Fruit fly (Drosophila melanogaster) S2 (cell line): ENCODE results near the gene Socs36E.

Source experiments
- CG8478 ChIP-seq: fragments of >200 bp; optimal IDR thresholded peaks from 2 replicates; lab custom pipeline; 2018
- CTCF ChIP-seq, 2 experiments: fragments of >200 bp; optimal IDR thresholded peaks; 2 replicates each; lab custom pipeline; 2018

Gene Socs36E

DNA sequence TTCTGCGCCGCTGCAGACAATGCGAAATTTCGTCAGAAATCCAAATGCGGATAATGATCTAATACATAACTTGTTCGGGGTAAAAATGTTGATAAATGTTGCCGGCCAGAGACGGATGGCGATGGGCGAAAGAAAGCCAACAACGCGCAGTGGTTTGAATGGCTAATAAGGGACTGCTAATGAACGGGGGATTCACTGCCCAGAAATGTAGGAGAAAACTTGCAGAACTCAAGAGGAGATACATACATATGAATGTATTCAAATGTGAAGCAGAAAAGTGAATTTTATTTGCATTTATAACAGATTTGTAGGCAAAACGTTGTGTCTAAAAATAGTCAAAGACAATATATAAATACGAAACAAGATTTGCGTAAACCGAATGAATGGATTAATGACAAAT lies 6.4 kb downstream of the Socs36E start:
- TF ChIP-seq CTCF (optimal IDR thresholded peaks at IDR 0.05; lab: Kevin White, UChicago) (no peak), CG8478 (lab: Kevin White, UChicago) (no peak)

DNA sequence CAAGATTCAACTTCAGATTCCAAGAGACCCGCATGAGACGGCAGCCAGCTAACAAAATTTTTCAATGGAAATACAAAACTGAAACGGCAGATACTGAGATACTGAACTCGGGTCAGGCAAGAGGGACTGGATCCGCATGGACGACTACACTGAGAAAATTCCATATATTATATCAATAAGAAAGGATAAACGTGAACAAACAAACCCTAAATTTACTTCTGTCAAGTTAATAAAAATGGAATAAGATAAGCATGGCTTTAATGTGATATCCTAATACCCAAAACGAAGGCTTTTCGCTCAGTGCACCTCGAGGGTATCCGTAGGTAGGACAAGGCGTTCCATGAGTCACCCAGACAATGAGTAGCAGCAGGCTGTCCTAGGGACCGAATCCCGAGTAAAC lies 7.0 kb downstream of the Socs36E start:
- no peak for TF ChIP-seq CG8478 (lab: Kevin White, UChicago)

DNA sequence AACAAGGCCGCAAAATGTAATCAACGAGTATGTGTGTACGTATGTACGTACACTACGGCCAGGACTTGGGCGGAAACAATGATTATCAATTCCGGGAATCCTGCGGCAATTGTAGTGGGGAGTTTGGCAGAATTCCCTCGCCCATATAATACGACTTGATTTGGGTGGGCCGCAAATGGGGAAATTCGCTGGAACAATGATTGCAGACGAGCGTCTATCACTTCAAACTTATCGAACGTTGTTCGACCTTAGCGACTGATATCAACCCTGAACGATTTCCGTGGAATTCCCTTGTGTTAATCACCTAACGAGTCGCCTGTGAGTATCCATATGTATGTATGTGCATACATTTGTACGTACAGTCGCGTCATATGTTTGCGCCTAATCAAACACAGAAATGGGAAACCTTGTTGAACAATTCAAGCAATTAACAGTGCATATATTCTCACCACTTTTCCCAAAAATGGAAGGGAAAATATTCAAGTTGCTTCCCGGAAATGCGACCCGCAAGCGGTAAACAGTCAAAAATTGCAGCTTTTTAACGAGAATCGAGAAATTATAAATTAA lies 7.9 kb downstream of the Socs36E start:
- TF ChIP-seq CG8478 (lab: Kevin White, UChicago) (no peak), CTCF (optimal IDR thresholded peaks at IDR 0.05; lab: Kevin White, UChicago) (no peak)

DNA sequence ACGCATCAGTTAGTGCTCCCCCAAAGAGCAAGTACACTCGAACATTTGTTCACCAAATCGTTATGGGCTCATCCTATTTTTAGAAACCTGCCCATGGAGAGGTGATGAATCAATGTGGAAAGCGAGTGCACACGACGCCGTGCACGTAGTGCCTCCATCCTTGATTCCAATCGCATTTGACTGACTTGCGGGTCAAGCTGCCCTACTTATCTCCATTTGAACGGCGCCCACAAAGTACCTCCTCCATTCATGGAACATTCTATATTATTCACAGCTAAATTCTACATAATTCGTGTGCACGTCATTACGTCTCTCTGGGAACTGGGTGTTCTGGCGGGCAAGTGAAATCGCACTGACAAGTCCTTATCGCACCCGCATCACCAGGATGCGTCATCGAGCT lies 9.0 kb downstream of the Socs36E start:
- TF ChIP-seq CG8478 (lab: Kevin White, UChicago): no peak
- no peak for TF ChIP-seq CTCF (optimal IDR thresholded peaks at IDR 0.05; lab: Kevin White, UChicago)

DNA sequence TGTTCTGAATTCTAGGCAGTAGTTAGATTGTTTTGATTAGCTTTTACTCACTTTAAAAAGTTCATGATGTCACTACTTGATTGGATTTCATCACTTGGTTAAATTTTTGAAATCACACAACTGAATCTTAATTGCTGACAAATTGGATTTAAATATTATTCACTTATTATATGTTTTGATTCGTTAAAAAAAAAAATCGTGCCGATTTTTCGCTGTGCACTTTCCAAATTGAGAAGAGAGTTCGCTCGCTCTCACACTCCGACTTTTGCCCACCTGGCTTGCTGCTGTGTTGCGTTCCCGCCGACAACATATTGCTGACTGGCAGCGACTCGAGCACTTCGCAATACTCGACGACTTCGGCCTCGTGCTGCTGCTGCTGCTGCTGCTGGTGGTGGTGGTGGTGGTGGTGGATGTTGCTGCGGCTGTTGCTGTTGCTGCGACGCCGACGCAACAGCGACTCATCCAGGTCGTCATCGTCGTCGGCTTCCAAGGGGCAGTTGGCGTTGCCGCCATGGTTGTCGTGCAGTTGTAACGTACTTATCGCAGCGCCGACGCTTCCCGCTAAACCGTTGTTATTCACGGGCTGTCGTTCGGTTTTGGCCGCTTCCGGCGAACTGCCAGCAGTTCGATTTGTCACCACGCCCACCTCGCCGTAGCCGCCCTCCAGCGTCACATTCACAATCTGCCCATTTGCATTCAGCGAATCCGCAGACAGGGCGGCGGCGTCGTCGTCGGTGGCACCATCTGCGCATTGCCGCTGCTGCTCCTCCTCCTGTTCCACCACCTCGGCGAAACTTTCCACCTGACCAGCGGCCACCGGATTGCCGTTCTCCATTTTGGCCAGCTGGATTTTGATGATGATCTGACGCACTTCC lies 10.5 kb downstream of the Socs36E start:
- TF ChIP-seq CTCF (optimal IDR thresholded peaks at IDR 0.05; lab: Kevin White, UChicago) (no peak), CG8478 (lab: Kevin White, UChicago) (no peak)

dm6 chr2L:18140544-18140943 lies 11.7 kb downstream of the Socs36E start:
- TF ChIP-seq CG8478 (lab: Kevin White, UChicago) (no peak), CTCF (optimal IDR thresholded peaks at IDR 0.05; lab: Kevin White, UChicago) (no peak)

DNA sequence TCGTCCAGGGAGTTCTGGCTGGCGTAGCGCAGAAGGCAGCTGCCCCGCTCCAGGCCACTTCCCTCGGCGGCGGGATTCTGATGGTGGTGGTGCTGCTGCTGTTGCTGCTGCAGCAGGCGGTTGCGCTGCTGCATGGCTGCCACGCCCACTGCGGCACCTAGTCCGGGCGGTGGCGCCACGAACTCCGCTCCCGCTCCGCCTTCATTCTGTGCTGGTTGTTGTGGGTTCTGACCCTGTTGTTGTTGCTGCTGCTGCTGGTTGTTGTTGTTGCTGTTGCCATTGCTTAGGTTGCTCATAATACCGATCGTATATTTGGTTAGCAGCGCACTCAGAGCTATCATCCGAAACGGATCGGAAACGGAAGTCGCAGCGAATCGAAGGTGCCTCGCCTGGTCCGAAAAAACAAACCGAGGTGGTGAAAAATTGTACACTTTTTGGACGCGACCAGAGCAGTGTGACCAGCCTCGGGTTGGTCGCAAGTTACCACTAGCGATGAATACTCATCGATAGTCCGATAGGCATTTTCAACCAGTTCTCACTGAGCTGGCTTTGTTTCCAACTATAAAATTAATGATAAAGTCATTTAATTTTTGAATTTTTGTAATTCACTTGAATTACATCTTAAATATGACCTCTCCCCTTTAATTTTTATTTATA lies 14.5 kb downstream of the Socs36E start, which contains the start of gene kel:
Gene kel (minus strand): TSS at position 493 of the 657 bp plus-strand sequence.
- TF ChIP-seq CTCF (optimal IDR thresholded peaks at IDR 0.05; lab: Kevin White, UChicago) (peak in 1 of 2 experiments; percentile 34), CG8478 (lab: Kevin White, UChicago) (no peak)

DNA sequence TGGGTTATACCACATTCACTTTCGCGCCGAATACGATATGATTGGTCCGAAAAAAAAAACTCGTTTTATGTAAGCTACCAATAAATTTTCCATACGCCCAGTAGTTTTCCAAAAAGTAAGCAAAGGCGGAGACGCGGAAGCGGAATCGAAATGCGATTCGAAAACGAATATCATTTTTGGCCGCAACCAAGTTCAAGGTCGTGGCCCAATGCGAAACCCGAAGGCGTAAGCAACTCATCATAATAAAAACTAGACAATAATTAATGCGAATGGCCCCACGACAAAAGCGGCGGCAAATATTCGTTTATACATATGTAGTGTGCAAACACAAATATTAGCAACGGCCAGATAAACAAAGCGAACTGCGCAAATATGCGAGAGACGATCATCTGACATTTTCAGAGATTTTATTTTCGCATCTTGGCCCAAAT lies 15.8 kb downstream of the Socs36E start:
- TF ChIP-seq CG8478 (lab: Kevin White, UChicago) (no peak), CTCF (optimal IDR thresholded peaks at IDR 0.05; lab: Kevin White, UChicago) (no peak)

dm6 chr2L:18134615-18135014 lies 17.6 kb downstream of the Socs36E start:
- TF ChIP-seq CTCF (optimal IDR thresholded peaks at IDR 0.05; lab: Kevin White, UChicago) (no peak), CG8478 (lab: Kevin White, UChicago) (no peak)

- TF ChIP-seq CG8478 (lab: Kevin White, UChicago): no peak
- TF ChIP-seq CTCF (optimal IDR thresholded peaks at IDR 0.05; lab: Kevin White, UChicago): no peak
These were observed 26.6 kb downstream of the Socs36E start, which contains the start of gene Grl36b for dm6 chr2L:18125649-18126048. Grl36b (minus strand) TSS chr2L:18125749.

DNA sequence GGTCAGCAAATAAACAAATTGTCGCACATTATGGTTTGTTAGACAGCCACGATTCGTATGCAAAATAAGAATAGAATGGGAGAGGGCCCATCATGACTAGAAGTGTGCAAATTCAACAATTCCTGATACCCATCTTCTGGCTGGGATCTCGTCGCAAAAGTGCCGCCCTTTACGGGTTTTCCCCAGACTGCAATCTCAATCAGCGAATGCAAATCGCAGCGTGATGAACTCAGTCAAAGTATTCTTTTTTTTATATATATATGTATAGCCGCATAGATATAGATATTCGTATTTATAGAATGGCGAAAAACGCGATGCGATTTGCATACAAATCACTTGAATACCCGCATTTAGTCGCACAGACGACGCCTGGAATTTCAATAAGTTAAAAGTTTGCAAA lies 29.3 kb downstream of the Socs36E start:
- TF ChIP-seq CTCF (optimal IDR thresholded peaks at IDR 0.05; lab: Kevin White, UChicago): no peak
- no peak for TF ChIP-seq CG8478 (lab: Kevin White, UChicago)

DNA sequence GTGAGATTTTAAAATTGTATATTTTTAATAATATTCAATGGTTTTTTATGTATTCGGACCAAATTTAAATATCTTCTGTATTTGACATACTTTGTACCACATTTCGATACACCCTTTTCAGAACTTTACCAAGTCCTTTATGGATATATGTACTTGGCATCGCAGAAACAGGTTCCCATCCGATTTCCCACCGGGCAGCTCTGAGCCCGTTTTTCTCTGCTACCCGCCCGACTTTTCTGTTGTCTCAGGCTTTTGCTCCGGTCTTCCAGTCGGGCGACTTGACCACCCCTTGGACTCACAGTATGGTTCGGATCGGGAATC lies 30.0 kb downstream of the Socs36E start:
- no peak for TF ChIP-seq CG8478 (lab: Kevin White, UChicago)
- no peak for TF ChIP-seq CTCF (optimal IDR thresholded peaks at IDR 0.05; lab: Kevin White, UChicago)

DNA sequence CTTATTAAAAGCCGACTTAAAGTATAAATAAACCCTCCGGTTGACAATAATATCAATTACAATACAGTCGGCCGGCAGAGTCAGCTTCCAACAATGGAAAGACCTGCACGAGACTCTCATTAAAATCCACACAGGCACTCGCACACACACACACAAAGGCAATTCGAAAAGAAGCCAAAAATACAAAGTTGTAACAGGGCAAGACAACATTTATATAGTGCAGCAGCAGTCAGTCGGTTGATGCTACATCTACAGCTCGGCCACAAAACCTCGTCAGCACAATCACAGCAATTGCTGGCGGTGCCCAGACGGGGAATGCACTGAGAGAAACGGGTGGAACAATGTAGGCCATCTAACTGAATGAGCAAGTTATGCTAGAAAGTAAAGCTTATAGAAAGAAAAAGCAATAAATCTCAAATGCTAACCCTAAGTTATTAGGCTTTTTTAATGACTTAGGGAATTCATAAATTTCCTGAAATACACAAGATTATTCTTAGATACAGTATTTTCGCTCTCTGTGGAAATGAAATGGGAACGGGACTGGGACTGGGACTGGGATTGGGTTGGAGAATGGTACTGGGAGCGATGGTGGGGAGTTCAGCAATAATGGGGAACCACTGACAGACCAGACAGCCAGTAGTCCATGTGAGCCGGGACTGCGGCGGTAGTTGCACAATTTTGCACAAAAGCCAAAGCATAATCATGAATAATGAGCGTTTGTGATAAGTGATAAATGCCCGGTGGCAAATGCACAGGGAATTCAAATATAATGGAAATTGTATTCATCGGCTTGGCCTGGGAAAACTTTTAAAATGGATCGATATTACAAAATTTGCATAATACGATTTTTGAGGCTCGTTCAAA lies 30.6 kb downstream of the Socs36E start:
- TF ChIP-seq CG8478 (lab: Kevin White, UChicago) (no peak), CTCF (optimal IDR thresholded peaks at IDR 0.05; lab: Kevin White, UChicago) (no peak)

DNA sequence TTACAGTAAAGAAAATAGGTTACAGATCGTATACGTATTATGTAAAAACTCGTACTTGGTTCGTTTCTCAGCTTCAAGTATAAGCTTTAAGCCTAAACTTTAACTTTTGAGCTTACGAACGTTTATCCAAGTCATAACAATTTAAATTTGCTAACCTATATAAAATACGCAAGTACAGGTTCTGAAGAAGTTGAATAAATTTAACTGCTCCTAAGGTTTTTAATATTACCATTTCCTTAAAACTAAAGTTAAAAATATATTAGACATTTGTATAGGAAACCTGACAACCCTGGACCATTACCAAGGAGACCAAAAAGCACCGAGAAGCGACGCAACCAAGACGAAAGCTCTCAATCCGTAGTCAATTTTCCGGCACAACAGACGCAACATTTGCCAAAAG lies 32.6 kb downstream of the Socs36E start, which contains the start of gene CG5758:
Gene CG5758 (plus strand): TSS at position 353 of the 400 bp plus-strand sequence.
- TF ChIP-seq CTCF (optimal IDR thresholded peaks at IDR 0.05; lab: Kevin White, UChicago) (no peak), CG8478 (lab: Kevin White, UChicago) (no peak)
